Worm (Caenorhabditis elegans) whole organism, midembryonic: ENCODE data around the gene aco-2.

Experiments
- cog-1 ChIP-seq: sonication (generic microtip); optimal IDR thresholded peaks from 2 replicates; lab custom pipeline; 2016; ENCODE audit warnings: missing genetic modification characterization, missing compliant biosample characterization
- klf-2 ChIP-seq: fragments of 200-800 bp; sonication (Bioruptor generic); conservative IDR thresholded peaks from 2 replicates; pipeline ENCODE4 v1.3.6; 2022; ENCODE audit warnings: missing genetic modification reagents, missing genetic modification characterization, missing compliant biosample characterization
- med-1 ChIP-seq: sonication (generic microtip); optimal IDR thresholded peaks from 2 replicates; lab custom pipeline; 2017; ENCODE audit warnings: missing genetic modification characterization, mild to moderate bottlenecking, missing compliant biosample characterization, antibody characterized with exemption, missing genetic modification reagents; ENCODE audit not compliant: insufficient read depth

DNA sequence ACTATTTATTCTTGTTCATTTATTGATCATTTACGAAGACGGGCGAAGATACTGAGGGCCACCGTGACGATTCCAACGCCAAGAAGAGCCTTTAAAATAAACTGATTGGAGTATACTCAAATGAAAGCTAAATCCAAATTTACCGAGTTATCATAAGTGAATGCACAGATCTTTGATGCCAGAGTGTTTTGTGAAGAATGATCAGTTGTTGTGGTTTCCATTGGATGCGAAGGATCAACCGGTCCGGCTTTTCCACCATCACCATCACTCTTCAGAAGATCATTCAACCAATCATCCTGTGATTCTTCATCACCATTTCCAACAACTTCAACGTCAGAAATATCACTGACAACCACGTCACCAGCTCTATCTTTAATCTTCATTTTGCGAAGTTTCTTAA is 3.7 kb downstream of the aco-2 start:
- no peak for TF ChIP-seq med-1 (GFP tag; lab: Kevin White, UChicago)
- no peak for TF ChIP-seq klf-2 (GFP tag; lab: Robert Waterston, UW)
- TF ChIP-seq cog-1 (tag; lab: Kevin White, UChicago): no peak
